Fruit fly (Drosophila melanogaster): Measurements from ENCODE around the gene chas.

DNA sequence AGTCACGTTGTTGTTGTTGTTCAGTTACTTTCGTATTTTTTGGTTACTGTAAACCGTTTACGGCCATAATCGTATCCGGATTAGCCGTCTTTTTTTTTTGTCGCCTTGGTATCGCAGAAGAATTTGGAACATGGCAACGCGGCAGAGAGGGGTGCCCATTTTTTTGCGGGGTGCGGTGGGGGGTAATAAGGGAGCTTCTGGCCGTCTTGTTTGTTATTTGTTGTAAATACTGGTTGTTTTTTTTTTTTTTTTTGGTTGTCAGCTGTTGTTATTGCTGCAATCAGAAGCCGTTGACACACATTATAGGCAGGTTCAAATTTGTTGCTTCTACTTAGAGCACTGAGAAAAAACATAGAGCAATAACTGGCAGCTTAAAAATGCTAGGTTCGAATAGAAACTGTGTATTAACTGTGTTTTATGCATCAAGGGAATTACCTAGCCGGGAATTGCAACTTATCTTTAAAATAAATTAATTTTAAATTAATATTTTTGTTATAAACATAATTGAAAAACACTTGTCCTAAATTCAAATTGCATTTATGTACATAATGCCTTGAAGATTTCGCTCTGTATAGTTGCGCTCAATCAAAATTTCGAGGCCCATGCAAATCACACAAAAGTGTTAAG is 25.9 kb upstream of the chas start:
- no peak for TF ChIP-seq EcR (GFP tag; optimal IDR thresholded peaks at IDR 0.05)
- TF ChIP-seq CG8478 (optimal IDR thresholded peaks at IDR 0.05) = no peak
- no peak for TF ChIP-seq pan (optimal IDR thresholded peaks at IDR 0.05)
- TF ChIP-seq psq (optimal IDR thresholded peaks at IDR 0.05) = no peak
- TF ChIP-seq usp (GFP tag; optimal IDR thresholded peaks at IDR 0.05) = no peak

Measured in whole organism.